Worm (Caenorhabditis elegans): Measurements from ENCODE around the gene srx-63.

ce11 chrV:3931326-3931725 is at the start of gene srx-63:
- TF ChIP-seq fos-1 (tag; optimal IDR thresholded peaks at IDR 0.05): no peak
- no peak for TF ChIP-seq hif-1 (tag; optimal IDR thresholded peaks at IDR 0.05)
- no peak for TF ChIP-seq snpc-4 (tag; optimal IDR thresholded peaks at IDR 0.05)
- no peak for TF ChIP-seq mxl-2 (GFP tag; conservative IDR thresholded peaks at IDR 0.05)
